Worm (Caenorhabditis elegans): ENCODE results near the gene haf-7.

DNA sequence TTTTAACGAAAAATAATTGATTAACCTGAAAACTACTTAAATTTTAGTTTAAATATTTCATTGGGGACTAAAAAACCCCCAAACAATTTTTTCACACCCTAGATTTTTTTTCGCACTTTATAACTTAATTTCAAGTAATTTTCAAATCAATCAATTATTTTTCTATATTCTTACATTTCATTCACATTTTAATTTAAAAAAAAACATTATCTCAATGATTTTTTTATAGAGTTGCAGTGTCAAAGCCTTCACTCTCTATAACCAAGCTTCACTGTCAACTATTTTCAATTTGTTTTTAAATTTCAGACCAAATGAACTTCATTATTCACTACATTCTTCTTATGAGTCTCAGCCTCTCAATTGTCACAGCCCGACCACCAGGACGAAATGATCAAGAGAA is 46.5 kb upstream of the haf-7 start, which contains the start of gene Y50E8A.1:
- TF ChIP-seq pes-1 (GFP tag; IDR thresholded peaks at IDR 0.05) (no peak), ama-1 (optimal IDR thresholded peaks at IDR 0.05) (no peak), hmg-4 (GFP tag; optimal IDR thresholded peaks at IDR 0.05) (no peak), ets-7 (tag; optimal IDR thresholded peaks at IDR 0.05) (no peak), tbx-11 (GFP tag; IDR thresholded peaks at IDR 0.05) (no peak), tra-4 (tag; optimal IDR thresholded peaks at IDR 0.05) (no peak), scrt-1 (GFP tag; IDR thresholded peaks at IDR 0.05) (no peak), ceh-13 (GFP tag; optimal IDR thresholded peaks at IDR 0.05) (no peak), flt-1 (GFP tag; IDR thresholded peaks at IDR 0.05) (no peak), B0310.2 (tag; optimal IDR thresholded peaks at IDR 0.05) (no peak)

All from whole organism, early embryonic.